Worm (Caenorhabditis elegans) whole organism, late embryonic: ENCODE results near the gene fbxa-224.

Experiments used
- ama-1 ChIP-seq: fragments of 150-350 bp; optimal IDR thresholded peaks from 2 replicates; lab custom pipeline; 2014
- ceh-30 ChIP-seq: fragments of 150-350 bp; optimal IDR thresholded peaks from 2 replicates; lab custom pipeline; 2014; ENCODE audit warnings: missing biosample characterization, missing genetic modification characterization
- dmd-4 ChIP-seq: sonication (generic microtip); optimal IDR thresholded peaks from 2 replicates; lab custom pipeline; 2016; ENCODE audit warnings: borderline replicate concordance, missing genetic modification characterization, missing compliant biosample characterization
- fax-1 ChIP-seq: sonication (generic microtip); optimal IDR thresholded peaks from 2 replicates; lab custom pipeline; 2016; ENCODE audit warnings: missing genotype, missing genetic modification characterization, missing compliant biosample characterization
- npax-4 ChIP-seq: sonication (generic microtip); optimal IDR thresholded peaks from 2 replicates; lab custom pipeline; 2016; ENCODE audit warnings: missing genetic modification characterization, missing compliant biosample characterization
- pros-1 ChIP-seq: fragments of 150-350 bp; optimal IDR thresholded peaks from 2 replicates; lab custom pipeline; 2014; ENCODE audit warnings: missing biosample characterization, missing genetic modification reagents, missing genetic modification characterization
- rnt-1 ChIP-seq: sonication (generic microtip); optimal IDR thresholded peaks from 2 replicates; lab custom pipeline; 2016; ENCODE audit warnings: missing genetic modification characterization, missing compliant biosample characterization
- tbx-2 ChIP-seq: sonication (generic microtip); optimal IDR thresholded peaks from 2 replicates; lab custom pipeline; 2016; ENCODE audit warnings: missing genetic modification characterization, missing compliant biosample characterization
- unc-86 ChIP-seq: sonication (generic microtip); optimal IDR thresholded peaks from 2 replicates; lab custom pipeline; 2016; ENCODE audit warnings: missing genetic modification characterization, missing compliant biosample characterization

ce11 chrII:7534369-7534768 lies 13.6 kb downstream of the fbxa-224 start, which contains the start of gene wrt-10:
- no peak for TF ChIP-seq rnt-1 (tag; lab: Kevin White, UChicago)
- no peak for TF ChIP-seq pros-1 (tag; lab: Kevin White, UChicago)
- TF ChIP-seq fax-1, result no peak
- no peak for TF ChIP-seq dmd-4 (tag; lab: Kevin White, UChicago)
- TF ChIP-seq tbx-2 (tag; lab: Kevin White, UChicago), result no peak
- no peak for TF ChIP-seq ama-1
- no peak for TF ChIP-seq unc-86 (tag; lab: Kevin White, UChicago)
- TF ChIP-seq npax-4 (tag; lab: Kevin White, UChicago), result no peak
- no peak for TF ChIP-seq ceh-30 (tag; lab: Kevin White, UChicago)
